Fruit fly (Drosophila melanogaster): Measurements from ENCODE around the gene dsh.

DNA sequence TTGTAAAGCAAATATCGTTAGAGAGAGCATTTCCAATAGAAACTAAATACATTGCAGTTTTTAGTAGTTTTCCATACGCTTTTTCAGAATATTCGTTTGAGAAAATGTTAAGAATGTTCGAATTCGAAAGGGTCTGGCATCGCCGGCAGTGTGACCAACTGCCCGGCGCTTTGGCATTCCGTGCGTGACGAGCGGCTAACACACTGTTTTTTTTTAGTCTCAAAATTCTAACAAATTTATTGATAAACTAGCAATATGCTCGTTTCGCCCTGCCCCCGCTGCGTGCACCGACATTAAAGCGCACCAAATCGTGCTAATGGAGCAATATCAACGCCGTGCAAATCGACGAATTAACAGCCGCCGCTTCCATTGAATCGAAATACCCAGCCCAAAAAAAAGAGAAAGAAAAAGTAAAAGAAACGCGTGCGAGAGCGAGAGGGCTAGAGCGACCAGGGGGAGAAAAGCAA is at the start of gene dsh:
- TF ChIP-seq CTCF (optimal IDR thresholded peaks at IDR 0.05) (no peak), CG8478 (optimal IDR thresholded peaks at IDR 0.05) (no peak)

All from S2 (cell line).